Fruit fly (Drosophila melanogaster) whole organism, embryonic: ENCODE results near the gene Kap3.

Experiments used
- CG10654 ChIP-seq: fragments of 200-800 bp; sonication (Bioruptor generic); optimal IDR thresholded peaks from 2 replicates; lab custom pipeline; 2016; ENCODE audit warnings: missing biosample characterization, missing genetic modification characterization
- CG10979 ChIP-seq: fragments of 200-800 bp; sonication (Bioruptor generic); optimal IDR thresholded peaks from 2 replicates; lab custom pipeline; 2018; ENCODE audit warnings: missing biosample characterization, mild to moderate bottlenecking, missing genetic modification characterization, moderate library complexity
- CG11560 ChIP-seq: fragments of 200-800 bp; sonication (Bioruptor generic); IDR thresholded peaks from 3 replicates; pipeline ENCODE4 v1.3.6; 2022; ENCODE audit warnings: missing biosample characterization, missing genetic modification characterization
- CG13123 ChIP-seq: fragments of 200-800 bp; sonication (Bioruptor generic); optimal IDR thresholded peaks from 2 replicates; lab custom pipeline; 2016; ENCODE audit warnings: missing biosample characterization, missing genetic modification characterization
- CG16813 ChIP-seq: fragments of 200-800 bp; sonication (Bioruptor generic); IDR thresholded peaks from 3 replicates; pipeline ENCODE4 v1.3.6; 2022; ENCODE audit warnings: missing biosample characterization, missing genetic modification characterization; ENCODE audit not compliant: partially characterized antibody
- CG1792 ChIP-seq: fragments of 200-800 bp; sonication (Bioruptor generic); optimal IDR thresholded peaks from 2 replicates; lab custom pipeline; 2016; ENCODE audit warnings: missing biosample characterization, missing genetic modification characterization
- CG2120 ChIP-seq: fragments of 200-800 bp; sonication (Bioruptor generic); optimal IDR thresholded peaks from 3 replicates; lab custom pipeline; 2016; ENCODE audit warnings: missing biosample characterization, missing genetic modification characterization
- CG2678 ChIP-seq: fragments of 200-800 bp; sonication (Bioruptor generic); optimal IDR thresholded peaks from 3 replicates; lab custom pipeline; 2019; ENCODE audit warnings: missing biosample characterization, mild to moderate bottlenecking, missing genetic modification characterization, moderate library complexity
- CG2712 ChIP-seq: fragments of 200-800 bp; optimal IDR thresholded peaks from 3 replicates; lab custom pipeline; 2019; ENCODE audit warnings: missing biosample characterization, mild to moderate bottlenecking, missing genetic modification characterization, moderate library complexity
- CG2875 ChIP-seq: fragments of 200-800 bp; sonication (Bioruptor generic); optimal IDR thresholded peaks from 2 replicates; lab custom pipeline; 2017; ENCODE audit warnings: missing biosample characterization, mild to moderate bottlenecking, missing genetic modification characterization, missing genetic modification reagents
- CG3163 ChIP-seq: fragments of 200-800 bp; sonication (Bioruptor generic); optimal IDR thresholded peaks from 3 replicates; lab custom pipeline; 2016; ENCODE audit warnings: missing biosample characterization, missing genetic modification characterization
- CG32767 ChIP-seq: fragments of 200-800 bp; sonication (Bioruptor generic); IDR thresholded peaks from 2 replicates; pipeline ENCODE4 v1.3.6; 2022; ENCODE audit warnings: missing biosample characterization, missing genetic modification characterization
- CG3847 ChIP-seq: fragments of 200-800 bp; sonication (Bioruptor generic); IDR thresholded peaks from 2 replicates; pipeline ENCODE4 v1.3.6; 2022; ENCODE audit warnings: missing biosample characterization, missing genetic modification characterization
- CG4617 ChIP-seq: fragments of 200-800 bp; sonication (Bioruptor generic); optimal IDR thresholded peaks from 3 replicates; lab custom pipeline; 2016; ENCODE audit warnings: missing biosample characterization, missing genetic modification characterization, borderline replicate concordance
- CG4707 ChIP-seq: fragments of 200-800 bp; sonication (Bioruptor generic); optimal IDR thresholded peaks from 2 replicates; lab custom pipeline; 2018; ENCODE audit warnings: missing biosample characterization, mild to moderate bottlenecking, missing genetic modification characterization, moderate library complexity
- CG4854 ChIP-seq: fragments of 200-800 bp; sonication (Bioruptor generic); optimal IDR thresholded peaks from 2 replicates; lab custom pipeline; 2016; ENCODE audit warnings: missing biosample characterization, missing genetic modification characterization, inconsistent platforms
- CG5953 ChIP-seq: fragments of 200-800 bp; sonication (Bioruptor generic); IDR thresholded peaks from 2 replicates; pipeline ENCODE4 v1.3.6; 2022; ENCODE audit warnings: missing biosample characterization, missing genetic modification characterization
- CG6254 ChIP-seq: fragments of 200-800 bp; sonication (Bioruptor generic); optimal IDR thresholded peaks from 3 replicates; lab custom pipeline; 2017; ENCODE audit warnings: mild to moderate bottlenecking, missing biosample characterization, missing genetic modification reagents, missing genetic modification characterization
- CG9932 ChIP-seq: fragments of 200-800 bp; sonication (Bioruptor generic); IDR thresholded peaks from 2 replicates; pipeline ENCODE4 v1.3.6; 2022; ENCODE audit warnings: missing biosample characterization, missing genetic modification characterization
- CHES-1-like ChIP-seq: fragments of 200-800 bp; sonication (Bioruptor generic); optimal IDR thresholded peaks from 2 replicates; lab custom pipeline; 2016; ENCODE audit warnings: missing biosample characterization, missing genetic modification characterization
- Camta ChIP-seq: fragments of 200-800 bp; sonication (Bioruptor generic); optimal IDR thresholded peaks from 2 replicates; lab custom pipeline; 2016; ENCODE audit warnings: missing biosample characterization, missing genetic modification characterization
- Doc2 ChIP-seq: fragments of 200-800 bp; sonication (Bioruptor generic); IDR thresholded peaks from 2 replicates; pipeline ENCODE4 v1.3.6; 2022; ENCODE audit warnings: missing biosample characterization, missing genetic modification characterization
- Ets65A ChIP-seq: fragments of 200-800 bp; sonication (Bioruptor generic); peaks from one replicate; lab custom pipeline; 2016; ENCODE audit warnings: missing biosample characterization, missing genetic modification characterization
- Fer1 ChIP-seq: fragments of 200-800 bp; sonication (Bioruptor generic); optimal IDR thresholded peaks from 2 replicates; lab custom pipeline; 2017; ENCODE audit warnings: missing biosample characterization, mild to moderate bottlenecking, missing genetic modification characterization
- Mad ChIP-seq: fragments of 200-800 bp; sonication (Bioruptor generic); optimal IDR thresholded peaks from 2 replicates; lab custom pipeline; 2016; ENCODE audit warnings: missing biosample characterization, missing genetic modification characterization
- Max ChIP-seq: fragments of 200-800 bp; sonication (Bioruptor generic); optimal IDR thresholded peaks from 2 replicates; lab custom pipeline; 2016; ENCODE audit warnings: missing biosample characterization, mild to moderate bottlenecking, missing genetic modification characterization
- Nf-YC ChIP-seq: fragments of 200-800 bp; optimal IDR thresholded peaks from 3 replicates; lab custom pipeline; 2019; ENCODE audit warnings: missing biosample characterization, mild to moderate bottlenecking, missing genetic modification characterization, moderate library complexity
- PHDP ChIP-seq: fragments of 200-800 bp; sonication (Bioruptor generic); optimal IDR thresholded peaks from 3 replicates; lab custom pipeline; 2018; ENCODE audit warnings: missing biosample characterization, mild to moderate bottlenecking, missing genetic modification characterization, moderate library complexity
- Sox102F ChIP-seq: fragments of 200-800 bp; sonication (Bioruptor generic); optimal IDR thresholded peaks from 2 replicates; lab custom pipeline; 2018; ENCODE audit warnings: missing biosample characterization, mild to moderate bottlenecking, missing genetic modification characterization, moderate library complexity
- Ssrp ChIP-seq: fragments of 200-800 bp; sonication (Bioruptor generic); optimal IDR thresholded peaks from 2 replicates; lab custom pipeline; 2018; ENCODE audit warnings: missing biosample characterization, mild to moderate bottlenecking, missing genetic modification characterization, moderate library complexity
- Stat92E ChIP-seq, 3 experiments: fragments of >200 bp in 2 of 3; fragments of 200-800 bp in 1 of 3; sonication (Bioruptor generic) in 1 of 3; optimal IDR thresholded peaks; 2 replicates each; lab custom pipeline; 2017 to 2019; ENCODE audit warnings: missing biosample characterization in 3 of 3, missing genetic modification characterization in 3 of 3, mild to moderate bottlenecking in 1 of 3, moderate library complexity in 1 of 3
- caup ChIP-seq: fragments of 200-800 bp; sonication (Bioruptor generic); optimal IDR thresholded peaks from 3 replicates; lab custom pipeline; 2017; ENCODE audit warnings: missing biosample characterization, mild to moderate bottlenecking, missing genetic modification characterization, moderate library complexity; ENCODE audit not compliant: severe bottlenecking
- cwo ChIP-seq: fragments of 200-800 bp; sonication (Bioruptor generic); optimal IDR thresholded peaks from 3 replicates; lab custom pipeline; 2017; ENCODE audit warnings: missing biosample characterization, missing genetic modification characterization, mild to moderate bottlenecking, moderate library complexity, missing genetic modification reagents
- dan ChIP-seq: fragments of 200-800 bp; sonication (Bioruptor generic); IDR thresholded peaks from 2 replicates; pipeline ENCODE4 v1.3.6; 2022; ENCODE audit warnings: missing biosample characterization, missing genetic modification characterization
- danr ChIP-seq: fragments of 200-800 bp; sonication (Bioruptor generic); IDR thresholded peaks from 2 replicates; pipeline ENCODE4 v1.3.6; 2022; ENCODE audit warnings: missing biosample characterization, missing genetic modification characterization
- gro ChIP-seq: fragments of 200-800 bp; sonication (Bioruptor generic); optimal IDR thresholded peaks from 2 replicates; lab custom pipeline; 2016; ENCODE audit warnings: missing biosample characterization, missing genetic modification characterization
- gt ChIP-seq: fragments of 200-800 bp; sonication (Bioruptor generic); IDR thresholded peaks from 2 replicates; pipeline ENCODE4 v1.3.6; 2022; ENCODE audit warnings: missing biosample characterization, missing genetic modification characterization
- hkb ChIP-seq, 2 experiments: fragments of 200-800 bp in 1 of 2; fragments of >200 bp in 1 of 2; sonication (Bioruptor generic) in 1 of 2; IDR thresholded peaks in 1 of 2; optimal IDR thresholded peaks in 1 of 2; 2 replicates each; pipeline versions ENCODE4 v1.3.6 to Lab custom; 2017 to 2022; ENCODE audit warnings: missing biosample characterization in 1 of 2, missing genetic modification characterization in 1 of 2
- kay ChIP-seq: fragments of 200-800 bp; sonication (Bioruptor generic); optimal IDR thresholded peaks from 2 replicates; lab custom pipeline; 2016; ENCODE audit warnings: missing biosample characterization, missing genetic modification characterization
- lab ChIP-seq: fragments of 200-800 bp; sonication (Bioruptor generic); optimal IDR thresholded peaks from 3 replicates; lab custom pipeline; 2017; ENCODE audit warnings: missing biosample characterization, missing genetic modification characterization, mild to moderate bottlenecking, moderate library complexity, missing genetic modification reagents
- nau ChIP-seq: fragments of 200-800 bp; sonication (Bioruptor generic); optimal IDR thresholded peaks from 3 replicates; lab custom pipeline; 2017; ENCODE audit warnings: missing biosample characterization, mild to moderate bottlenecking, missing genetic modification characterization, missing genetic modification reagents
- nmo ChIP-seq: fragments of 200-800 bp; sonication (Bioruptor generic); optimal IDR thresholded peaks from 2 replicates; lab custom pipeline; 2018; ENCODE audit warnings: missing biosample characterization, mild to moderate bottlenecking, missing genetic modification characterization, moderate library complexity
- odd ChIP-seq: fragments of 200-800 bp; sonication (Bioruptor generic); optimal IDR thresholded peaks from 2 replicates; lab custom pipeline; 2017; ENCODE audit warnings: missing biosample characterization, mild to moderate bottlenecking, missing genetic modification characterization
- sens ChIP-seq: fragments of 200-800 bp; sonication (Bioruptor generic); peaks from one replicate; lab custom pipeline; 2016; ENCODE audit warnings: missing biosample characterization, missing genetic modification characterization
- sob ChIP-seq: fragments of 200-800 bp; sonication (Bioruptor generic); IDR thresholded peaks from 2 replicates; pipeline ENCODE4 v1.3.6; 2022; ENCODE audit warnings: missing biosample characterization, missing genetic modification characterization
- stc ChIP-seq: fragments of 200-800 bp; sonication (Bioruptor generic); IDR thresholded peaks from 2 replicates; pipeline ENCODE4 v1.3.6; 2022; ENCODE audit warnings: missing biosample characterization, missing genetic modification characterization
- trem ChIP-seq: fragments of 200-800 bp; optimal IDR thresholded peaks from 3 replicates; lab custom pipeline; 2019; ENCODE audit warnings: missing biosample characterization, mild to moderate bottlenecking, missing genetic modification characterization, moderate library complexity
- trh ChIP-seq: fragments of 200-800 bp; sonication (Bioruptor generic); optimal IDR thresholded peaks from 2 replicates; lab custom pipeline; 2016; ENCODE audit warnings: missing biosample characterization, missing genetic modification characterization
- tx ChIP-seq: fragments of 200-800 bp; sonication (Bioruptor generic); optimal IDR thresholded peaks from 2 replicates; lab custom pipeline; 2016; ENCODE audit warnings: missing biosample characterization, missing genetic modification characterization
- wor ChIP-seq: fragments of 200-800 bp; sonication (Bioruptor generic); IDR thresholded peaks from 2 replicates; pipeline ENCODE4 v1.3.6; 2022; ENCODE audit warnings: missing biosample characterization, missing genetic modification characterization

Gene Kap3

dm6 chrX:11384023-11384444, 44.1 kb upstream of the Kap3 start (continued):
- peak; percentile 88 for TF ChIP-seq sob
- peak; percentile 83 for TF ChIP-seq CG2678 (tag; lab: Kevin White, UChicago)
- TF ChIP-seq Doc2 (GFP tag; lab: Robert Waterston, UW) = no peak
- no peak for TF ChIP-seq CG3163 (GFP tag; lab: Kevin White, UChicago)
- TF ChIP-seq CG4854 (GFP tag; lab: Kevin White, UChicago) = peak; percentile 41
- TF ChIP-seq kay (GFP tag; lab: Kevin White, UChicago) = peak; percentile 55
- no peak for TF ChIP-seq CHES-1-like (GFP tag; lab: Kevin White, UChicago)
- TF ChIP-seq Camta (GFP tag; lab: Kevin White, UChicago) = peak; percentile 29
- peak; percentile 87 for TF ChIP-seq Fer1
- TF ChIP-seq odd (GFP tag; lab: Kevin White, UChicago) = peak; percentile 21
- no peak for TF ChIP-seq dan (GFP tag; lab: Robert Waterston, UW)
- TF ChIP-seq trem = no peak
- peak; percentile 68 for TF ChIP-seq danr (GFP tag; lab: Robert Waterston, UW)
- TF ChIP-seq Mad (GFP tag; lab: Kevin White, UChicago) = no peak
- peak; percentile 90 for TF ChIP-seq CG2120 (GFP tag; lab: Kevin White, UChicago)
- TF ChIP-seq CG6254 (GFP tag; lab: Kevin White, UChicago) = no peak
- no peak for TF ChIP-seq CG4617 (GFP tag; lab: Kevin White, UChicago)
- TF ChIP-seq CG4707 (GFP tag; lab: Kevin White, UChicago) = no peak
- TF ChIP-seq Ssrp (tag; lab: Kevin White, UChicago) = peak; percentile 21
- TF ChIP-seq Ets65A (GFP tag; lab: Kevin White, UChicago) = peak; percentile 79
- TF ChIP-seq CG13123 (GFP tag; lab: Kevin White, UChicago) = no peak
- TF ChIP-seq stc = peak; percentile 58; the same call in 1 of the 2 replicates
- peak; percentile 7 for TF ChIP-seq tx (GFP tag; lab: Kevin White, UChicago)
- peak; percentile 60 for TF ChIP-seq Sox102F (GFP tag; lab: Kevin White, UChicago)
- peak; percentile 80 for TF ChIP-seq sens (GFP tag; lab: Kevin White, UChicago)
- no peak for TF ChIP-seq CG16813
- peak; percentile 90 for TF ChIP-seq lab (GFP tag; lab: Kevin White, UChicago)
- TF ChIP-seq PHDP (tag; lab: Kevin White, UChicago) = peak; percentile 71
- TF ChIP-seq hkb (optimal IDR thresholded peaks at IDR 0.05; lab: Kevin White, UChicago) = no peak
- TF ChIP-seq hkb (GFP tag; IDR thresholded peaks at IDR 0.05; lab: Robert Waterston, UW) = peak; percentile 73
- peak; percentile 78 for TF ChIP-seq caup (GFP tag; lab: Kevin White, UChicago)
- TF ChIP-seq CG9932 (GFP tag; lab: Robert Waterston, UW) = peak; percentile 90
- TF ChIP-seq Nf-YC (tag; lab: Kevin White, UChicago) = peak; percentile 32
- TF ChIP-seq nmo = peak; percentile 54
- no peak for TF ChIP-seq trh (GFP tag; lab: Kevin White, UChicago)
- TF ChIP-seq CG3847 (GFP tag; lab: Robert Waterston, UW) = peak; percentile 72
- no peak for TF ChIP-seq wor (GFP tag; lab: Robert Waterston, UW)
- peak; percentile 57 for TF ChIP-seq gro (GFP tag; lab: Kevin White, UChicago)
- peak; percentile 54; the same call in 1 of the 2 replicates for TF ChIP-seq CG32767 (GFP tag; lab: Robert Waterston, UW)
- TF ChIP-seq CG2875 (GFP tag; lab: Kevin White, UChicago) = no peak
- peak; percentile 43 for TF ChIP-seq CG2712 (tag; lab: Kevin White, UChicago)
- TF ChIP-seq nau = peak; percentile 27
- TF ChIP-seq cwo (GFP tag; lab: Kevin White, UChicago) = peak; percentile 67
- TF ChIP-seq Max (GFP tag; lab: Kevin White, UChicago) = peak; percentile 42
- TF ChIP-seq Stat92E (GFP tag; optimal IDR thresholded peaks at IDR 0.05; lab: Kevin White, UChicago) = no peak
- no peak for TF ChIP-seq gt (GFP tag; lab: Robert Waterston, UW)
- peak; percentile 32 for TF ChIP-seq CG10654
- TF ChIP-seq CG11560 (tag; lab: Robert Waterston, UW) = peak; percentile 77; the same call in 2 of the 3 replicates
- TF ChIP-seq CG10979 (tag; lab: Kevin White, UChicago) = no peak
- no peak for TF ChIP-seq CG1792
- TF ChIP-seq CG5953 (GFP tag; lab: Robert Waterston, UW) = no peak
